Worm (Caenorhabditis elegans) whole organism, L3 larva: ENCODE measurements around the gene T18D3.5.

ENCODE experiments used
- ama-1 ChIP-seq: fragments of 150-350 bp; optimal IDR thresholded peaks from 2 replicates; lab custom pipeline; 2018
- ceh-82 ChIP-seq: fragments of 150-350 bp; optimal IDR thresholded peaks from 2 replicates; lab custom pipeline; 2014; ENCODE audit warnings: missing biosample characterization, missing genetic modification characterization
- ceh-9 ChIP-seq: sonication (generic microtip); optimal IDR thresholded peaks from 2 replicates; lab custom pipeline; 2018; ENCODE audit warnings: missing biosample characterization, missing genetic modification characterization
- egl-5 ChIP-seq: fragments of 150-350 bp; optimal IDR thresholded peaks from 2 replicates; lab custom pipeline; 2017; ENCODE audit warnings: missing biosample characterization, missing genetic modification reagents, missing genetic modification characterization, inconsistent platforms
- elt-1 ChIP-seq: fragments of 150-350 bp; optimal IDR thresholded peaks from 2 replicates; lab custom pipeline; 2014; ENCODE audit warnings: missing biosample characterization, missing genetic modification characterization
- elt-3 ChIP-seq, 3 experiments: fragments of 150-350 bp in 1 of 3; sonication (generic microtip) in 2 of 3; optimal IDR thresholded peaks; 2 replicates in 2 of 3; 4 replicates in 1 of 3; lab custom pipeline; 2014 to 2017; ENCODE audit warnings: missing biosample characterization in 3 of 3, missing genetic modification characterization in 3 of 3
- eor-1 ChIP-seq, 2 experiments: fragments of 150-350 bp; optimal IDR thresholded peaks; 2 replicates each; lab custom pipeline; 2014 to 2018; ENCODE audit warnings: missing biosample characterization in 2 of 2, missing genetic modification characterization in 2 of 2
- nhr-237 ChIP-seq: fragments of 150-350 bp; optimal IDR thresholded peaks from 2 replicates; lab custom pipeline; 2014; ENCODE audit warnings: missing biosample characterization, missing genetic modification characterization
- unc-62 ChIP-seq: fragments of 150-350 bp; sonication (generic microtip); optimal IDR thresholded peaks from 4 replicates; lab custom pipeline; 2014; ENCODE audit warnings: missing biosample characterization, missing genetic modification reagents, missing genetic modification characterization
- zag-1 ChIP-seq: fragments of 150-350 bp; optimal IDR thresholded peaks from 2 replicates; lab custom pipeline; 2014; ENCODE audit warnings: missing biosample characterization, missing genetic modification characterization

ce11 chrX:12476412-12476811, 12.8 kb downstream of the T18D3.5 start:
- no peak for TF ChIP-seq ceh-9 (tag; lab: Kevin White, UChicago)
- TF ChIP-seq ceh-82, result no peak
- no peak for TF ChIP-seq ama-1 (lab: Kevin White, UChicago)
- TF ChIP-seq eor-1 (tag; optimal IDR thresholded peaks at IDR 0.05; lab: Kevin White, UChicago), result no peak
- no peak for TF ChIP-seq egl-5 (tag; lab: Kevin White, UChicago)
- TF ChIP-seq zag-1 (tag; lab: Kevin White, UChicago), result no peak
- TF ChIP-seq nhr-237 (tag; lab: Kevin White, UChicago), result no peak
- no peak for TF ChIP-seq elt-3 (tag; optimal IDR thresholded peaks at IDR 0.05; lab: Kevin White, UChicago)
- TF ChIP-seq elt-1 (tag; lab: Kevin White, UChicago), result no peak
- TF ChIP-seq unc-62 (GFP tag; lab: Kevin White, UChicago), result no peak
